Fruit fly (Drosophila melanogaster) whole organism, adult: Measurements from ENCODE around the gene Sarm.

ENCODE experiments used
- CG11617 ChIP-seq: fragments of 200-800 bp; sonication (Bioruptor generic); optimal IDR thresholded peaks from 2 replicates; lab custom pipeline; 2017; ENCODE audit warnings: mild to moderate bottlenecking, missing biosample characterization, missing genetic modification reagents, missing genetic modification characterization
- CG1620 ChIP-seq: fragments of 200-800 bp; sonication (Bioruptor generic); optimal IDR thresholded peaks from 2 replicates; lab custom pipeline; 2016; ENCODE audit warnings: missing biosample characterization, missing genetic modification characterization
- CG33017 ChIP-seq: fragments of 200-800 bp; sonication (Bioruptor generic); optimal IDR thresholded peaks from 2 replicates; lab custom pipeline; 2018; ENCODE audit warnings: missing biosample characterization, mild to moderate bottlenecking, missing genetic modification characterization, moderate library complexity
- CG5204 ChIP-seq: fragments of 200-800 bp; sonication (Bioruptor generic); optimal IDR thresholded peaks from 2 replicates; lab custom pipeline; 2016; ENCODE audit warnings: missing biosample characterization, missing genetic modification characterization
- pad ChIP-seq: fragments of 200-800 bp; sonication (Bioruptor generic); optimal IDR thresholded peaks from 3 replicates; lab custom pipeline; 2017; ENCODE audit warnings: missing biosample characterization, missing genetic modification characterization, mild to moderate bottlenecking, moderate library complexity, missing genetic modification reagents
- tj ChIP-seq: fragments of 200-800 bp; sonication (Bioruptor generic); optimal IDR thresholded peaks from 3 replicates; lab custom pipeline; 2017; ENCODE audit warnings: missing biosample characterization, mild to moderate bottlenecking, missing genetic modification characterization, moderate library complexity

dm6 chr3L:8151727-8152199 is 88.1 kb downstream of the Sarm start, which contains the start of gene CG13676:
- no peak for TF ChIP-seq CG1620 (GFP tag; lab: Kevin White, UChicago)
- TF ChIP-seq pad (GFP tag; lab: Kevin White, UChicago), result no peak
- TF ChIP-seq CG33017 (tag; lab: Kevin White, UChicago), result no peak
- no peak for TF ChIP-seq tj (GFP tag; lab: Kevin White, UChicago)
- TF ChIP-seq CG5204 (GFP tag; lab: Kevin White, UChicago), result no peak
- TF ChIP-seq CG11617 (GFP tag; lab: Kevin White, UChicago), result no peak
